Worm (Caenorhabditis elegans) whole organism, L4/young adult: ENCODE measurements around the gene K09F6.10.

ENCODE experiments used
- W03F9.2 ChIP-seq: fragments of 150-350 bp; optimal IDR thresholded peaks from 2 replicates; lab custom pipeline; 2014; ENCODE audit warnings: missing biosample characterization, missing genetic modification characterization
- him-1 ChIP-seq: sonication (generic microtip); optimal IDR thresholded peaks from 2 replicates; lab custom pipeline; 2016; ENCODE audit warnings: missing genotype, missing genetic modification reagents, missing genetic modification characterization, missing compliant biosample characterization

ce11 chrII:2288798-2289197, at the start of gene K09F6.10, which contains the start of gene K09F6.13:
- TF ChIP-seq W03F9.2 (tag; lab: Kevin White, UChicago) (no peak), him-1 (no peak)
